Worm (Caenorhabditis elegans): ENCODE measurements around the gene C02B8.3.

- TF ChIP-seq him-1 (tag; optimal IDR thresholded peaks at IDR 0.05) (no peak), dao-5 (tag; optimal IDR thresholded peaks at IDR 0.05) (no peak), W03F9.2 (tag; optimal IDR thresholded peaks at IDR 0.05) (no peak)
Observed at ce11 chrX:8116157-8116556, 23.1 kb upstream of the C02B8.3 start, which contains the start of gene hlh-8.

Measured in whole organism, L4/young adult.